Worm (Caenorhabditis elegans): ENCODE results near the gene H14N18.2.

H14N18.2 gene

ce11 chrV:8977895-8978294 lies 45.5 kb downstream of the H14N18.2 start:
- TF ChIP-seq repo-1 (tag; optimal IDR thresholded peaks at IDR 0.05) = no peak
- peak; percentile 34; the same call in 1 of the 2 replicates for TF ChIP-seq cebp-1 (GFP tag; IDR thresholded peaks at IDR 0.05)
- TF ChIP-seq cebp-1 (tag; optimal IDR thresholded peaks at IDR 0.05) = no peak
- TF ChIP-seq pbrm-1 (GFP tag; IDR thresholded peaks at IDR 0.05) = no peak
- no peak for TF ChIP-seq ceh-79 (tag; optimal IDR thresholded peaks at IDR 0.05)
- no peak for TF ChIP-seq C17E4.6 (GFP tag; IDR thresholded peaks at IDR 0.05)
- no peak for TF ChIP-seq egl-44 (GFP tag; IDR thresholded peaks at IDR 0.05)
- no peak for TF ChIP-seq Y53G8AR.9 (GFP tag; conservative IDR thresholded peaks at IDR 0.05)

ce11 chrV:8980845-8981244 lies 48.4 kb downstream of the H14N18.2 start, which contains the start of gene str-84:
Gene str-84 (minus strand): TSS chrV:8980945.
- no peak for TF ChIP-seq ccch-3 (GFP tag; optimal IDR thresholded peaks at IDR 0.05)
- no peak for TF ChIP-seq rec-8 (tag; optimal IDR thresholded peaks at IDR 0.05)
- TF ChIP-seq hmg-20 (GFP tag; IDR thresholded peaks at IDR 0.05) = no peak
- no peak for TF ChIP-seq zim-3 (tag; optimal IDR thresholded peaks at IDR 0.05)
- no peak for TF ChIP-seq aptf-2 (GFP tag; conservative IDR thresholded peaks at IDR 0.05)
- TF ChIP-seq D2030.7 (GFP tag; IDR thresholded peaks at IDR 0.05) = no peak
- no peak for TF ChIP-seq snpc-4 (GFP tag; optimal IDR thresholded peaks at IDR 0.05)
- TF ChIP-seq snpc-4 (tag; optimal IDR thresholded peaks at IDR 0.05) = no peak
- TF ChIP-seq lin-54 (GFP tag; optimal IDR thresholded peaks at IDR 0.05) = no peak
- TF ChIP-seq K12H6.12 (tag; optimal IDR thresholded peaks at IDR 0.05) = no peak
- TF ChIP-seq F49E8.2 (tag; optimal IDR thresholded peaks at IDR 0.05; ENCODE audit: insufficient read depth) = no peak
- TF ChIP-seq fkh-3 (tag; optimal IDR thresholded peaks at IDR 0.05) = no peak
- no peak for TF ChIP-seq gei-17 (GFP tag; optimal IDR thresholded peaks at IDR 0.05)
- no peak for TF ChIP-seq ekl-4 (GFP tag; IDR thresholded peaks at IDR 0.05)
- TF ChIP-seq nfya-1 (tag; optimal IDR thresholded peaks at IDR 0.05; ENCODE audit: borderline replicate concordance, insufficient read depth) = no peak
- TF ChIP-seq Y53F4B.3 (GFP tag; IDR thresholded peaks at IDR 0.05) = no peak

- TF ChIP-seq madf-3 (GFP tag; IDR thresholded peaks at IDR 0.05) (no peak), nfyb-1 (GFP tag; IDR thresholded peaks at IDR 0.05) (no peak), Y67H2A.10 (GFP tag; conservative IDR thresholded peaks at IDR 0.05) (no peak), aptf-3 (GFP tag; IDR thresholded peaks at IDR 0.05) (no peak), ceh-91 (GFP tag; IDR thresholded peaks at IDR 0.05) (no peak), tbp1 (GFP tag; optimal IDR thresholded peaks at IDR 0.05) (no peak)
Observed at ce11 chrV:8983604-8984003, 51.2 kb downstream of the H14N18.2 start, which contains the start of gene str-86. Gene str-86 (minus strand): TSS chrV:8983704.

Measured in whole organism, young adult.